Fruit fly (Drosophila melanogaster) whole organism, adult: ENCODE measurements around the gene CG5274.

ENCODE experiments used
- CG11617 ChIP-seq: fragments of 200-800 bp; sonication (Bioruptor generic); optimal IDR thresholded peaks from 2 replicates; lab custom pipeline; 2017; ENCODE audit warnings: mild to moderate bottlenecking, missing biosample characterization, missing genetic modification reagents, missing genetic modification characterization
- CG12768 ChIP-seq: fragments of 200-800 bp; sonication (Bioruptor generic); optimal IDR thresholded peaks from 2 replicates; lab custom pipeline; 2017; ENCODE audit warnings: missing biosample characterization, missing genetic modification characterization, mild to moderate bottlenecking, moderate library complexity, missing genetic modification reagents
- CG14711 ChIP-seq: fragments of 200-800 bp; sonication (Bioruptor generic); optimal IDR thresholded peaks from 2 replicates; lab custom pipeline; 2018; ENCODE audit warnings: missing biosample characterization, mild to moderate bottlenecking, missing genetic modification characterization, moderate library complexity
- CG1620 ChIP-seq: fragments of 200-800 bp; sonication (Bioruptor generic); optimal IDR thresholded peaks from 2 replicates; lab custom pipeline; 2016; ENCODE audit warnings: missing biosample characterization, missing genetic modification characterization
- CG33017 ChIP-seq: fragments of 200-800 bp; sonication (Bioruptor generic); optimal IDR thresholded peaks from 2 replicates; lab custom pipeline; 2018; ENCODE audit warnings: missing biosample characterization, mild to moderate bottlenecking, missing genetic modification characterization, moderate library complexity
- CG5204 ChIP-seq: fragments of 200-800 bp; sonication (Bioruptor generic); optimal IDR thresholded peaks from 2 replicates; lab custom pipeline; 2016; ENCODE audit warnings: missing biosample characterization, missing genetic modification characterization
- CG7045 ChIP-seq: fragments of 200-800 bp; sonication (Bioruptor generic); optimal IDR thresholded peaks from 2 replicates; lab custom pipeline; 2017; ENCODE audit warnings: missing biosample characterization, mild to moderate bottlenecking, missing genetic modification characterization
- CG7101 ChIP-seq: fragments of 200-800 bp; sonication (Bioruptor generic); optimal IDR thresholded peaks from 2 replicates; lab custom pipeline; 2018; ENCODE audit warnings: missing biosample characterization, mild to moderate bottlenecking, missing genetic modification characterization, moderate library complexity
- Clk ChIP-seq: fragments of 200-800 bp; sonication (Bioruptor generic); optimal IDR thresholded peaks from 2 replicates; lab custom pipeline; 2017; ENCODE audit warnings: missing biosample characterization, missing genetic modification characterization
- Crg-1 ChIP-seq: fragments of 200-800 bp; sonication (Bioruptor generic); optimal IDR thresholded peaks from 2 replicates; lab custom pipeline; 2016; ENCODE audit warnings: missing biosample characterization, missing genetic modification characterization
- Hr96 ChIP-seq: fragments of 200-800 bp; sonication (Bioruptor generic); optimal IDR thresholded peaks from 2 replicates; lab custom pipeline; 2016; ENCODE audit warnings: missing biosample characterization, missing genetic modification characterization
- Mnt ChIP-seq: fragments of 200-800 bp; sonication (Bioruptor generic); optimal IDR thresholded peaks from 2 replicates; lab custom pipeline; 2016; ENCODE audit warnings: missing biosample characterization, mild to moderate bottlenecking, missing genetic modification characterization
- bab1 ChIP-seq: fragments of 200-800 bp; sonication (Bioruptor generic); optimal IDR thresholded peaks from 3 replicates; lab custom pipeline; 2019; ENCODE audit warnings: missing biosample characterization, mild to moderate bottlenecking, missing genetic modification characterization, moderate library complexity
- cic ChIP-seq: fragments of 200-800 bp; sonication (Bioruptor generic); optimal IDR thresholded peaks from 2 replicates; lab custom pipeline; 2017; ENCODE audit warnings: missing biosample characterization, mild to moderate bottlenecking, missing genetic modification characterization, moderate library complexity
- cnc ChIP-seq, 2 experiments: fragments of >200 bp; optimal IDR thresholded peaks; 2 replicates each; lab custom pipeline; 2017
- kay ChIP-seq: fragments of 200-800 bp; sonication (Bioruptor generic); peaks from one replicate; lab custom pipeline; 2016; ENCODE audit warnings: missing biosample characterization, missing genetic modification characterization, borderline replicate concordance
- ovo ChIP-seq: fragments of 200-800 bp; sonication (Bioruptor generic); optimal IDR thresholded peaks from 2 replicates; lab custom pipeline; 2016; ENCODE audit warnings: missing biosample characterization, missing genetic modification characterization
- pad ChIP-seq: fragments of 200-800 bp; sonication (Bioruptor generic); optimal IDR thresholded peaks from 3 replicates; lab custom pipeline; 2017; ENCODE audit warnings: missing biosample characterization, missing genetic modification characterization, mild to moderate bottlenecking, moderate library complexity, missing genetic modification reagents
- tj ChIP-seq: fragments of 200-800 bp; sonication (Bioruptor generic); optimal IDR thresholded peaks from 3 replicates; lab custom pipeline; 2017; ENCODE audit warnings: missing biosample characterization, mild to moderate bottlenecking, missing genetic modification characterization, moderate library complexity
- toe ChIP-seq: fragments of 200-800 bp; sonication (Bioruptor generic); optimal IDR thresholded peaks from 2 replicates; lab custom pipeline; 2016; ENCODE audit warnings: missing biosample characterization, missing genetic modification characterization

CG5274 gene

DNA sequence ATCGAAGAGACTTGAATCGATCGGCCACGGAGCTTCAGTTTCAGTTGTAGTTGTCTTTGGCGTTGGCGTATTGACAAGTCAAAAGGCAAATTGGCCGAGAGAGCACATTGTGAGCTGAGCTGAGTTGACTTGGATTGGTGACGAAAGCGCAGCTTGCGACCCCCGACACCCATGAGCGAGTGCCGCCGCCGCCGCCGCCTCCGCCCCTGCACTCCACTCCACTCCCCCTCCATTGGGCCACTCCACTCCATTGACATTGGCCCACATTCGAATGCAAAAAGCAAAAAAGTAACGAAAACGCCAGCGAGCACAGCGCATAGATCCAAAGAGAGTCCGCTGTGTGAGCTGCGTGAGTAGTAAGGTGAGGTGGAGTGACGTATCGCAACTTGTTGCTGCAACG lies 29.7 kb downstream of the CG5274 start:
- TF ChIP-seq CG5204 (GFP tag; lab: Kevin White, UChicago) (no peak), tj (GFP tag; lab: Kevin White, UChicago) (peak; percentile 43)

DNA sequence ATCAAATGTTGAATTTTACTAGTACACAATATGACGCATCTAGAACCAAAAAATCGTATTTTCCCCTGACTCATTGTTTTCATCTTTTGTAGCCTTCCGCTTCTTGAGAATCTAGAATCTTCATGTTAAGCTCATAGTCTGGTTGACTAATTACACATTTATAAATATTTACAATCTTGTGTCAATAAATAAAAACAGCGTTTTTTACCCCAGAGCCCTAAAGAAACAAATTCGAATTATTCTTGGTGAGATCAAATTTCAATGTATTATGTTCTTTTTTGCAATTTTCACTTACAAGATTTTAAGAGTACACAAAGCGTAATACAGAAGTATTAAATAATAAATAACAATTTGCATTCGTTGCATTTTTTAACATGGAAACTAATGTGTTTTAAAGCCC lies 31.4 kb downstream of the CG5274 start:
- peak; percentile 95 for TF ChIP-seq kay (GFP tag; lab: Kevin White, UChicago)
- no peak for TF ChIP-seq cic (GFP tag; lab: Kevin White, UChicago)

DNA sequence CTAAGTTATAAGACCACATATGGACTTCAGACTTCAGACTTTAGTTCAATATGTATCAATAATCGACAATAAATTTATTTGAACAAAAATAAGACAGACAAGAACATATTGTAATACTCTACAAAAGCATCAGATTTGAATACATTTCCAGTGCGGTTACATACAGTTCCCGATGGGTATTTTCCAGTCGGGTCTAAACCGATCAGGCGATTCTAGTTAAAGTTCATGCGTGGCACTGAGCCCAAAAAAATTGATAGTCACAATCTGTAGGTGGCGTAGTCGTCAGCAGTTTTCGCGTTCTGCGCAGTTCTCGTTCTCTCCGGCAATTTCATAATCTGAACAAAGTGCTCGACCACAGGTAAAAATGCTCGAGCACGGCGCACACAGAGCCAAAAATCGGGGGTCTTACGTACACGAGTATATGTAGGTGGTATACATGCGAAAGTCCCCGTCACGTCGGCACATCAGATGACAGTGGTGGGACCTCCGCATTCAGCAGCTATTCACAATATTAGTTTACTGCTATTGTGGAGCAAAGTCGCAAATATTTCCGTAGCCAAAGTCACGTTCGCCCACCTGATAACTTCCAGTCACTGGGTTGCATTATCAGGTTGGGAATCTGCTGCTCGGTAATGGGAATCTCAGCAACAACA lies 32.1 kb downstream of the CG5274 start:
- TF ChIP-seq Hr96 (GFP tag; lab: Kevin White, UChicago) (peak; percentile 18), CG14711 (tag; lab: Kevin White, UChicago) (no peak), CG12768 (GFP tag; lab: Kevin White, UChicago) (peak; percentile 93), CG7045 (GFP tag; lab: Kevin White, UChicago) (peak; percentile 30), CG11617 (GFP tag; lab: Kevin White, UChicago) (peak; percentile 55), toe (GFP tag; lab: Kevin White, UChicago) (no peak), Crg-1 (no peak), cnc (optimal IDR thresholded peaks at IDR 0.05; lab: Kevin White, UChicago) (peak in 1 of 2 experiments; percentile 29), cic (GFP tag; lab: Kevin White, UChicago) (peak; percentile 94), tj (GFP tag; lab: Kevin White, UChicago) (peak; percentile 95), Mnt (peak; percentile 72), kay (GFP tag; lab: Kevin White, UChicago) (peak; percentile 52), ovo (GFP tag; lab: Kevin White, UChicago) (no peak), CG1620 (GFP tag; lab: Kevin White, UChicago) (no peak), CG33017 (tag; lab: Kevin White, UChicago) (peak; percentile 60), pad (GFP tag; lab: Kevin White, UChicago) (peak; percentile 50), bab1 (GFP tag; lab: Kevin White, UChicago) (peak; percentile 66), Clk (GFP tag; lab: Kevin White, UChicago) (peak; percentile 46), CG7101 (peak; percentile 66), CG5204 (GFP tag; lab: Kevin White, UChicago) (peak; percentile 38)

DNA sequence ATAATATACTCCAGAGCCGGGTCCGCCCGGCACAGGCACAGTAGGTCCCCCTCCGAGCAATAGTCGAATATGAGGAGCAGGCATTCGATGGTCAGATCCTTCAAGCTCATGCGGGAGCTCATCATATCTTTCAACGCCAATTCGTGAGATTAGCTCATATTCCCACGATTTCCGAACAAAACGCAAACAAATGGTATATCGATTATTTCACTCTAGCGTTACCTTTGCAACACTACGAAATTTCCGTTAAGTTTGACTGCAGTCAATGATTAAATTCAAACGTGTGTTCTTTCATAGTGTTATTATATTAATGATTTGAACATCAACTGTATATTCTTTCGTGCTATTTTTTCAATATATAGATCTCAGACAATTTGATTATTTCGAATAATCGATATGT lies 34.1 kb downstream of the CG5274 start, which contains the start of gene CG33969:
Gene CG33969 (minus strand): TSS at position 197 of the 400 bp plus-strand sequence.
- TF ChIP-seq tj (GFP tag; lab: Kevin White, UChicago) (peak; percentile 2), Clk (GFP tag; lab: Kevin White, UChicago) (no peak), Hr96 (GFP tag; lab: Kevin White, UChicago) (no peak), pad (GFP tag; lab: Kevin White, UChicago) (peak; percentile 29), CG1620 (GFP tag; lab: Kevin White, UChicago) (peak; percentile 5), CG33017 (tag; lab: Kevin White, UChicago) (no peak), Crg-1 (peak; percentile 18), kay (GFP tag; lab: Kevin White, UChicago) (peak; percentile 49), bab1 (GFP tag; lab: Kevin White, UChicago) (peak; percentile 36), CG7101 (peak; percentile 22)

DNA sequence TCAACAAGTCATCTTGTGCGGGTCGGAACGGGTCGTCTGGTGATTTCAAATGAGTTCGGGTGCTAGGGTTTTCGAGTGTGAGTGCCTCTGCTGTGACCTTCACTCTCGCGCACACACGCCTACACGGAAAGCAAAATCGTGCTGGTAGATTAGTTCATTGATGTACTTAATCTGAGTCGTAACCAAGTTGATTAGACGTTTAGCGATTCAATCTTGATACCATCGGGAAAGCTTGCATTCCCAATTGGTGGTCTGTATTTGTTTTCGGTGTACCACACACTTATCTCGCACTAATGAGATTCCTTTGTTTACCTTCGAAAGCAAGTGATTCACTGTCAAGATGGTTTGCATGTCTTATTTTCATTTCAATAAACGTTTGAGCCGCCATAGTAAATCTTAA lies 38.5 kb downstream of the CG5274 start:
- TF ChIP-seq CG5204 (GFP tag; lab: Kevin White, UChicago) (no peak), CG1620 (GFP tag; lab: Kevin White, UChicago) (no peak), kay (GFP tag; lab: Kevin White, UChicago) (peak; percentile 94), CG7045 (GFP tag; lab: Kevin White, UChicago) (no peak), Mnt (peak; percentile 50), tj (GFP tag; lab: Kevin White, UChicago) (no peak), toe (GFP tag; lab: Kevin White, UChicago) (no peak), bab1 (GFP tag; lab: Kevin White, UChicago) (no peak), Hr96 (GFP tag; lab: Kevin White, UChicago) (no peak), CG14711 (tag; lab: Kevin White, UChicago) (peak; percentile 21), Clk (GFP tag; lab: Kevin White, UChicago) (no peak), Crg-1 (no peak), pad (GFP tag; lab: Kevin White, UChicago) (no peak), ovo (GFP tag; lab: Kevin White, UChicago) (no peak), cnc (optimal IDR thresholded peaks at IDR 0.05; lab: Kevin White, UChicago) (no peak), CG11617 (GFP tag; lab: Kevin White, UChicago) (no peak), CG33017 (tag; lab: Kevin White, UChicago) (peak; percentile 41), CG7101 (peak; percentile 41), CG12768 (GFP tag; lab: Kevin White, UChicago) (no peak), cic (GFP tag; lab: Kevin White, UChicago) (peak; percentile 89)

DNA sequence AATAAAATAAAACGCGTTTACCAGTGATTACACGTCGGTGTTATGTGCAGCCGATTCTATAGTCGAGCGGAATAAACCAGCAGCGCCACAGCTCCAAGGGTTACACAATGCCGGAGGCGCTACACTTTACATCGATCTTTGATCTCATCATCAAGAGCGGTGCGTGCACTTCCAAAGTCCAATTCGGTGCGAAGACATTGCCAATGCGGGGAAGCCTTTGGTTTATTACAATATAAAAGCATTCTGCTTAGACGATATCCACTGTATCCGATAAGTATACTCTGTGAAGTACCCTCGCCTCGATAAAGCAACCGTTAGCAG lies 39.7 kb downstream of the CG5274 start:
- TF ChIP-seq CG12768 (GFP tag; lab: Kevin White, UChicago), result peak; percentile 4
- no peak for TF ChIP-seq CG11617 (GFP tag; lab: Kevin White, UChicago)
- no peak for TF ChIP-seq pad (GFP tag; lab: Kevin White, UChicago)
- no peak for TF ChIP-seq cic (GFP tag; lab: Kevin White, UChicago)
